Worm (Caenorhabditis elegans) whole organism, L4 larva: ENCODE results near the gene srx-16.

Source experiments
- D1046.2 ChIP-seq: fragments of 200-800 bp; sonication (Bioruptor generic); IDR thresholded peaks from 2 replicates; pipeline ENCODE4 v1.3.6; 2022; ENCODE audit warnings: missing genetic modification characterization, missing compliant biosample characterization
- F37D6.2 ChIP-seq: sonication (generic microtip); optimal IDR thresholded peaks from 2 replicates; lab custom pipeline; 2016; ENCODE audit warnings: mild to moderate bottlenecking, missing genetic modification characterization, missing compliant biosample characterization
- F44E2.7 ChIP-seq: fragments of 200-800 bp; sonication (Bioruptor generic); IDR thresholded peaks from 2 replicates; pipeline ENCODE4 v2.1.2; 2022; ENCODE audit warnings: missing genetic modification characterization, missing compliant biosample characterization
- T20F7.1 ChIP-seq: fragments of 200-800 bp; sonication (Bioruptor generic); optimal IDR thresholded peaks from 2 replicates; lab custom pipeline; 2018; ENCODE audit warnings: mild to moderate bottlenecking, missing genetic modification characterization, missing compliant biosample characterization
- T26A8.4 ChIP-seq: fragments of 200-800 bp; sonication (Bioruptor generic); IDR thresholded peaks from 2 replicates; pipeline ENCODE4 v1.3.6; 2022; ENCODE audit warnings: missing genetic modification characterization, missing compliant biosample characterization
- Y5F2A.4 ChIP-seq: fragments of 200-800 bp; sonication (Bioruptor generic); optimal IDR thresholded peaks from 2 replicates; lab custom pipeline; 2018; ENCODE audit warnings: mild to moderate bottlenecking, missing genetic modification characterization, missing compliant biosample characterization
- ZK337.2 ChIP-seq: fragments of 200-800 bp; sonication (Bioruptor generic); IDR thresholded peaks from 2 replicates; pipeline ENCODE4 v1.3.6; 2022; ENCODE audit warnings: missing genetic modification reagents, missing genetic modification characterization, missing compliant biosample characterization
- aha-1 ChIP-seq: fragments of 150-350 bp; peaks from one replicate; lab custom pipeline; 2014; ENCODE audit warnings: missing biosample characterization, missing genetic modification characterization
- aly-2 ChIP-seq: sonication (generic microtip); optimal IDR thresholded peaks from 2 replicates; lab custom pipeline; 2018; ENCODE audit warnings: missing biosample characterization, missing genetic modification characterization
- attf-4 ChIP-seq: sonication (generic microtip); optimal IDR thresholded peaks from 3 replicates; lab custom pipeline; 2017; ENCODE audit warnings: missing biosample characterization, missing genetic modification characterization
- ceh-44 ChIP-seq: fragments of 200-800 bp; sonication (Bioruptor generic); IDR thresholded peaks from 2 replicates; pipeline ENCODE4 v1.3.6; 2022; ENCODE audit warnings: missing genetic modification reagents, missing genetic modification characterization, missing compliant biosample characterization
- ceh-62 ChIP-seq: sonication (generic microtip); optimal IDR thresholded peaks from 2 replicates; lab custom pipeline; 2017; ENCODE audit warnings: missing biosample characterization, missing genetic modification characterization
- ces-1 ChIP-seq: fragments of 150-350 bp; sonication (generic microtip); optimal IDR thresholded peaks from 4 replicates; lab custom pipeline; 2014; ENCODE audit warnings: missing biosample characterization, missing genetic modification reagents, missing genetic modification characterization
- daf-12 ChIP-seq: fragments of 150-350 bp; optimal IDR thresholded peaks from 2 replicates; lab custom pipeline; 2014; ENCODE audit warnings: missing biosample characterization, missing genetic modification reagents, missing genetic modification characterization
- daf-19 ChIP-seq: fragments of 200-800 bp; sonication (Bioruptor generic); conservative IDR thresholded peaks from 2 replicates; pipeline ENCODE4 v1.3.6; 2022; ENCODE audit warnings: missing genetic modification characterization, missing compliant biosample characterization
- dmd-8 ChIP-seq: fragments of 200-800 bp; sonication (Bioruptor generic); IDR thresholded peaks from 2 replicates; pipeline ENCODE4 v1.3.6; 2022; ENCODE audit warnings: missing genetic modification characterization, missing compliant biosample characterization
- dmd-9 ChIP-seq: fragments of 200-800 bp; sonication (Bioruptor generic); IDR thresholded peaks from 2 replicates; pipeline ENCODE4 v1.3.6; 2022; ENCODE audit warnings: missing genetic modification reagents, missing genetic modification characterization, missing compliant biosample characterization
- dpl-1 ChIP-seq: fragments of 150-350 bp; optimal IDR thresholded peaks from 2 replicates; lab custom pipeline; 2014; ENCODE audit warnings: missing biosample characterization, missing genetic modification reagents, missing genetic modification characterization
- duxl-1 ChIP-seq: sonication (generic microtip); optimal IDR thresholded peaks from 2 replicates; lab custom pipeline; 2016; ENCODE audit warnings: mild to moderate bottlenecking, missing genetic modification characterization, moderate library complexity, missing compliant biosample characterization; ENCODE audit not compliant: poor library complexity
- dve-1 ChIP-seq: sonication (generic microtip); optimal IDR thresholded peaks from 2 replicates; lab custom pipeline; 2017; ENCODE audit warnings: antibody characterized with exemption, mild to moderate bottlenecking, missing genetic modification characterization, missing compliant biosample characterization; ENCODE audit not compliant: insufficient read depth
- egl-43 ChIP-seq: fragments of 200-800 bp; sonication (Bioruptor generic); IDR thresholded peaks from 2 replicates; pipeline ENCODE4 v1.3.6; 2022; ENCODE audit warnings: missing genetic modification reagents, missing genetic modification characterization, missing compliant biosample characterization
- fos-1 ChIP-seq: fragments of 150-350 bp; optimal IDR thresholded peaks from 2 replicates; lab custom pipeline; 2014; ENCODE audit warnings: missing biosample characterization, missing genetic modification characterization
- hlh-11 ChIP-seq: fragments of 200-800 bp; sonication (Bioruptor generic); optimal IDR thresholded peaks from 2 replicates; lab custom pipeline; 2018; ENCODE audit warnings: mild to moderate bottlenecking, missing genetic modification characterization, missing compliant biosample characterization
- hlh-30 ChIP-seq: sonication (generic microtip); optimal IDR thresholded peaks from 2 replicates; lab custom pipeline; 2017; ENCODE audit warnings: antibody characterized with exemption, mild to moderate bottlenecking, missing genetic modification characterization, missing compliant biosample characterization; ENCODE audit not compliant: insufficient read depth
- jun-1 ChIP-seq: fragments of 150-350 bp; optimal IDR thresholded peaks from 2 replicates; lab custom pipeline; 2014; ENCODE audit warnings: missing biosample characterization, missing genetic modification reagents, missing genetic modification characterization
- lin-38 ChIP-seq: fragments of 200-800 bp; sonication (Bioruptor generic); IDR thresholded peaks from 2 replicates; pipeline ENCODE4 v1.3.6; 2022; ENCODE audit warnings: missing genetic modification reagents, missing genetic modification characterization, missing compliant biosample characterization
- mdl-1 ChIP-seq, 2 experiments: fragments of 150-350 bp in 1 of 2; sonication (generic microtip) in 1 of 2; optimal IDR thresholded peaks; 2 replicates each; lab custom pipeline; 2014 to 2017; ENCODE audit warnings: missing biosample characterization in 2 of 2, missing genetic modification characterization in 2 of 2
- mes-2 ChIP-seq: sonication (generic microtip); optimal IDR thresholded peaks from 2 replicates; lab custom pipeline; 2016; ENCODE audit warnings: missing genotype, mild to moderate bottlenecking, missing genetic modification characterization, missing compliant biosample characterization; ENCODE audit not compliant: poor library complexity, severe bottlenecking
- nhr-102 ChIP-seq: sonication (generic microtip); optimal IDR thresholded peaks from 2 replicates; lab custom pipeline; 2016; ENCODE audit warnings: mild to moderate bottlenecking, missing genetic modification characterization, moderate library complexity, missing compliant biosample characterization
- nhr-11 ChIP-seq: fragments of 150-350 bp; optimal IDR thresholded peaks from 2 replicates; lab custom pipeline; 2014; ENCODE audit warnings: missing biosample characterization, missing genetic modification characterization
- nhr-111 ChIP-seq: fragments of 200-800 bp; sonication (Bioruptor generic); optimal IDR thresholded peaks from 2 replicates; lab custom pipeline; 2018; ENCODE audit warnings: mild to moderate bottlenecking, missing genetic modification characterization, missing compliant biosample characterization
- nhr-42 ChIP-seq: fragments of 200-800 bp; sonication (Bioruptor generic); IDR thresholded peaks from 2 replicates; pipeline ENCODE4 v1.3.6; 2022; ENCODE audit warnings: missing genetic modification characterization, missing compliant biosample characterization
- nhr-48 ChIP-seq: sonication (generic microtip); optimal IDR thresholded peaks from 2 replicates; lab custom pipeline; 2016; ENCODE audit warnings: mild to moderate bottlenecking, missing genetic modification characterization, missing compliant biosample characterization
- pha-4 ChIP-seq, 2 experiments: fragments of 150-350 bp in 1 of 2; fragments of 200-800 bp in 1 of 2; sonication (Bioruptor generic) in 1 of 2; IDR thresholded peaks in 1 of 2; optimal IDR thresholded peaks in 1 of 2; 2 replicates each; pipeline versions ENCODE4 v1.3.6 to Lab custom; 2014 to 2022; ENCODE audit warnings: missing genetic modification characterization in 2 of 2, missing genetic modification reagents in 2 of 2, missing biosample characterization in 1 of 2, missing compliant biosample characterization in 1 of 2
- php-3 ChIP-seq: fragments of 200-800 bp; sonication (Bioruptor generic); IDR thresholded peaks from 2 replicates; pipeline ENCODE4 v1.3.6; 2022; ENCODE audit warnings: missing genetic modification reagents, missing genetic modification characterization, missing compliant biosample characterization
- saeg-2 ChIP-seq: fragments of 200-800 bp; sonication (Bioruptor generic); IDR thresholded peaks from 2 replicates; pipeline ENCODE4 v1.3.6; 2022; ENCODE audit warnings: missing genetic modification reagents, missing genetic modification characterization, missing compliant biosample characterization
- set-16 ChIP-seq: fragments of 200-800 bp; sonication (Bioruptor generic); IDR thresholded peaks from 2 replicates; pipeline ENCODE4 v1.3.6; 2022; ENCODE audit warnings: missing genetic modification reagents, missing genetic modification characterization, missing compliant biosample characterization
- snpc-1.2 ChIP-seq: fragments of 200-800 bp; sonication (Bioruptor generic); IDR thresholded peaks from 2 replicates; pipeline ENCODE4 v1.3.6; 2022; ENCODE audit warnings: missing genetic modification reagents, missing genetic modification characterization, missing compliant biosample characterization
- snpc-4 ChIP-seq: fragments of 150-350 bp; optimal IDR thresholded peaks from 2 replicates; lab custom pipeline; 2014; ENCODE audit warnings: missing biosample characterization, missing genetic modification characterization
- vab-7 ChIP-seq: fragments of 200-800 bp; sonication (Bioruptor generic); IDR thresholded peaks from 2 replicates; pipeline ENCODE4 v1.3.6; 2022; ENCODE audit warnings: missing genetic modification reagents, missing genetic modification characterization, missing compliant biosample characterization
- zfp-2 ChIP-seq: sonication (generic microtip); optimal IDR thresholded peaks from 2 replicates; lab custom pipeline; 2016; ENCODE audit warnings: mild to moderate bottlenecking, missing genetic modification characterization, missing compliant biosample characterization
- zfp-3 ChIP-seq: fragments of 200-800 bp; sonication (Bioruptor generic); conservative IDR thresholded peaks from 2 replicates; pipeline ENCODE4 v1.3.6; 2022; ENCODE audit warnings: missing genetic modification reagents, missing genetic modification characterization, missing compliant biosample characterization
- zip-2 ChIP-seq: fragments of 150-350 bp; optimal IDR thresholded peaks from 2 replicates; lab custom pipeline; 2014; ENCODE audit warnings: missing biosample characterization, missing genetic modification characterization

srx-16 gene

ce11 chrV:6947442-6947841 is 28.7 kb upstream of the srx-16 start, which contains the start of gene Y57E12B.4:
Gene Y57E12B.4, minus strand, starts transcription at chrV:6947542.
- TF ChIP-seq aha-1 (tag; lab: Kevin White, UChicago) (no peak), Y5F2A.4 (GFP tag; lab: Kevin White, UChicago) (no peak), hlh-30 (no peak), ces-1 (no peak), T26A8.4 (no peak), nhr-111 (GFP tag; lab: Kevin White, UChicago) (no peak), mdl-1 (tag; optimal IDR thresholded peaks at IDR 0.05; lab: Kevin White, UChicago) (no peak), daf-19 (GFP tag; lab: Robert Waterston, UW) (no peak), snpc-4 (tag; lab: Kevin White, UChicago) (no peak), ceh-44 (GFP tag; lab: Robert Waterston, UW) (no peak), zfp-3 (GFP tag; lab: Robert Waterston, UW) (no peak), mes-2 (no peak), vab-7 (GFP tag; lab: Robert Waterston, UW) (no peak)

- TF ChIP-seq jun-1 (tag; lab: Kevin White, UChicago) (no peak), dpl-1 (no peak), hlh-11 (tag; lab: Kevin White, UChicago) (no peak), nhr-48 (tag; lab: Kevin White, UChicago) (no peak), aly-2 (tag; lab: Kevin White, UChicago) (no peak), set-16 (GFP tag; lab: Robert Waterston, UW) (no peak), ZK337.2 (GFP tag; lab: Robert Waterston, UW) (no peak), mes-2 (no peak), nhr-11 (tag; lab: Kevin White, UChicago) (no peak), attf-4 (no peak), ceh-62 (tag; lab: Kevin White, UChicago) (no peak), fos-1 (tag; lab: Kevin White, UChicago) (no peak), saeg-2 (GFP tag; lab: Robert Waterston, UW) (no peak), lin-38 (GFP tag; lab: Robert Waterston, UW) (no peak), dmd-8 (no peak)
Measured at ce11 chrV:6948225-6948624, 27.9 kb upstream of the srx-16 start, which contains the start of gene Y57E12B.1. Gene Y57E12B.1, plus strand, starts transcription at chrV:6948525.

DNA sequence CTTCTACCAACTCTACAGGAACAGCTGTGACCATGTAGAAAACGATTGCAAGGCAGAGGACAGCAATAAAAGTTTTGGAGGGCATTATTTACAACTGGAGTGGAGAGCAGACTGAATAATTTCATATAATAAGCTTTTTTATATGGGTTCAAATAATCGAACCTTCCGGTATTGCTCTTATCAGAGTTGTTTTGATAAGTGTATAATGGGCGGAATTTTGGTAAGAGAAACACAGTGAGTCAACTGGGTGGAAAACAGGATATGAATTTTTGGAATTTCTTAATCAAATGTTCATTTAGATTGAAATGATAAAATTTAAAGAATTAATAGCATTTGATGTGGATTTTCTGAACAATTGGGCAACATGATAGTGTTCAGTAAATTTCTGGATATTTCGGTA is 26.4 kb upstream of the srx-16 start, which contains the start of gene Y57E12B.11:
Gene Y57E12B.11, minus strand, starts transcription at position 101 of the 400 bp plus-strand sequence.
- TF ChIP-seq aha-1 (tag; lab: Kevin White, UChicago) (no peak), nhr-102 (tag; lab: Kevin White, UChicago) (no peak), php-3 (GFP tag; lab: Robert Waterston, UW) (no peak), daf-12 (tag; lab: Kevin White, UChicago) (no peak), T20F7.1 (GFP tag; lab: Kevin White, UChicago) (no peak), dmd-9 (GFP tag; lab: Robert Waterston, UW) (no peak), zip-2 (tag; lab: Kevin White, UChicago) (no peak), dve-1 (tag; lab: Kevin White, UChicago) (no peak), F44E2.7 (GFP tag; lab: Robert Waterston, UW) (no peak), mdl-1 (tag; optimal IDR thresholded peaks at IDR 0.05; lab: Kevin White, UChicago) (no peak), duxl-1 (tag; lab: Kevin White, UChicago) (no peak), D1046.2 (GFP tag; lab: Robert Waterston, UW) (no peak), snpc-1.2 (no peak), egl-43 (GFP tag; lab: Robert Waterston, UW) (no peak), nhr-42 (no peak), zfp-2 (tag; lab: Kevin White, UChicago) (no peak), pha-4 (GFP tag; IDR thresholded peaks at IDR 0.05; lab: Robert Waterston, UW) (no peak), pha-4 (tag; optimal IDR thresholded peaks at IDR 0.05; lab: Kevin White, UChicago) (no peak), F37D6.2 (no peak)
